Worm (Caenorhabditis elegans) whole organism, late embryonic: ENCODE results near the gene sek-5.

ENCODE experiments used
- ama-1 ChIP-seq: fragments of 150-350 bp; optimal IDR thresholded peaks from 2 replicates; lab custom pipeline; 2014
- ceh-19 ChIP-seq: fragments of 200-800 bp; sonication (Bioruptor generic); optimal IDR thresholded peaks from 2 replicates; lab custom pipeline; 2018; ENCODE audit warnings: mild to moderate bottlenecking, missing genetic modification characterization, missing compliant biosample characterization
- ceh-31 ChIP-seq: sonication (generic microtip); optimal IDR thresholded peaks from 2 replicates; lab custom pipeline; 2016; ENCODE audit warnings: missing genetic modification characterization, missing compliant biosample characterization
- ceh-34 ChIP-seq: sonication (generic microtip); optimal IDR thresholded peaks from 2 replicates; lab custom pipeline; 2016; ENCODE audit warnings: mild to moderate bottlenecking, missing genetic modification characterization, missing compliant biosample characterization
- ets-4 ChIP-seq: sonication (generic microtip); optimal IDR thresholded peaks from 2 replicates; lab custom pipeline; 2016; ENCODE audit warnings: missing genetic modification characterization, missing compliant biosample characterization
- lin-11 ChIP-seq: fragments of 200-800 bp; sonication (Bioruptor generic); optimal IDR thresholded peaks from 2 replicates; lab custom pipeline; 2018; ENCODE audit warnings: mild to moderate bottlenecking, missing genetic modification characterization, missing compliant biosample characterization
- npax-4 ChIP-seq: sonication (generic microtip); optimal IDR thresholded peaks from 2 replicates; lab custom pipeline; 2016; ENCODE audit warnings: missing genetic modification characterization, missing compliant biosample characterization
- unc-42 ChIP-seq: sonication (generic microtip); optimal IDR thresholded peaks from 2 replicates; lab custom pipeline; 2016; ENCODE audit warnings: missing genotype, missing genetic modification characterization, missing compliant biosample characterization
- unc-55 ChIP-seq: sonication (generic microtip); optimal IDR thresholded peaks from 2 replicates; lab custom pipeline; 2017; ENCODE audit warnings: missing biosample characterization, missing genetic modification reagents, missing genetic modification characterization

DNA sequence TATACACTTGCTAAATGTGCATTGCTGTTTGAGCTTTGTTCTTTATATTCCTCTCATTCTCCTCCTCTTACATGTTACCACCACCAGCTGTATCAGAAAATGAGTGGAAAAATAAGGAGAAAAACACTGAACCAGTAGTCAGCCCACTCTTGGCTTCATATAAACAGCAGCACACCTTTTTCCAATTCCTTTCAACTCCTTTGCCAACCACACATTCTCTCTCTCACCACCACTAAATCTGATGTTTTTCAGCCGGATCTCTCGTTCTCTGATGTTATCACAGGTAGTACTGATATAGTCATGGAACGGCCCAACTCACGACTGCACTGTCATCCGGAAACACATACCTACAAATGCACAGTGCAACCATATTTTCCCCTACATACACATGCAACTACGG lies 9.2 kb downstream of the sek-5 start, which contains the start of gene kcnl-3:
- TF ChIP-seq ama-1 (lab: Kevin White, UChicago) = no peak
- TF ChIP-seq ceh-31 (tag; lab: Kevin White, UChicago) = no peak
- no peak for TF ChIP-seq ceh-34 (tag; lab: Kevin White, UChicago)
- no peak for TF ChIP-seq npax-4 (tag; lab: Kevin White, UChicago)
- no peak for TF ChIP-seq unc-42 (tag; lab: Kevin White, UChicago)
- TF ChIP-seq ets-4 (tag; lab: Kevin White, UChicago) = no peak
- TF ChIP-seq lin-11 (tag; lab: Kevin White, UChicago) = no peak
- TF ChIP-seq ceh-19 (GFP tag; lab: Kevin White, UChicago) = no peak
- no peak for TF ChIP-seq unc-55 (GFP tag; lab: Kevin White, UChicago)
